Worm (Caenorhabditis elegans) whole organism, L1 larva: ENCODE measurements around the gene irld-50.

ENCODE experiments used
- C34B4.2 ChIP-seq: sonication (generic microtip); optimal IDR thresholded peaks from 2 replicates; lab custom pipeline; 2017; ENCODE audit warnings: mild to moderate bottlenecking, missing genetic modification characterization, missing compliant biosample characterization
- F16B12.6 ChIP-seq: fragments of 150-350 bp; optimal IDR thresholded peaks from 2 replicates; lab custom pipeline; 2014; ENCODE audit warnings: missing biosample characterization, missing genetic modification characterization
- Y116A8C.19 ChIP-seq: sonication (generic microtip); optimal IDR thresholded peaks from 2 replicates; lab custom pipeline; 2016; ENCODE audit warnings: missing compliant biosample characterization, missing genetic modification characterization, borderline replicate concordance
- ceh-82 ChIP-seq, 3 experiments: fragments of 150-350 bp in 1 of 3; sonication (generic microtip) in 2 of 3; optimal IDR thresholded peaks; 2 replicates each; lab custom pipeline; 2014 to 2017; ENCODE audit warnings: missing biosample characterization in 3 of 3, missing genetic modification characterization in 3 of 3
- ceh-88 ChIP-seq: fragments of 200-800 bp; sonication (Bioruptor generic); IDR thresholded peaks from 2 replicates; pipeline ENCODE4 v1.3.6; 2022; ENCODE audit warnings: missing genetic modification characterization, missing compliant biosample characterization
- ces-1 ChIP-seq: fragments of 150-350 bp; optimal IDR thresholded peaks from 2 replicates; lab custom pipeline; 2014; ENCODE audit warnings: missing biosample characterization, missing genetic modification reagents, missing genetic modification characterization
- efl-3 ChIP-seq: fragments of 200-800 bp; sonication (Bioruptor generic); optimal IDR thresholded peaks from 2 replicates; lab custom pipeline; 2018; ENCODE audit warnings: mild to moderate bottlenecking, missing genetic modification characterization, missing compliant biosample characterization
- elt-3 ChIP-seq, 6 experiments: fragments of 150-350 bp in 1 of 6; sonication (generic microtip); optimal IDR thresholded peaks; 2 replicates each; lab custom pipeline; 2017 to 2018; ENCODE audit warnings: missing biosample characterization in 6 of 6, missing genetic modification characterization in 6 of 6, inconsistent platforms in 1 of 6
- ets-5 ChIP-seq: fragments of 200-800 bp; sonication (Bioruptor generic); IDR thresholded peaks from 2 replicates; pipeline ENCODE4 v1.3.6; 2022; ENCODE audit warnings: missing genetic modification characterization, missing compliant biosample characterization
- fkh-10 ChIP-seq: sonication (generic microtip); optimal IDR thresholded peaks from 2 replicates; lab custom pipeline; 2017; ENCODE audit warnings: missing biosample characterization, missing genetic modification reagents, missing genetic modification characterization
- fkh-4 ChIP-seq: sonication (generic microtip); optimal IDR thresholded peaks from 2 replicates; lab custom pipeline; 2016; ENCODE audit warnings: missing compliant biosample characterization, missing genetic modification characterization, borderline replicate concordance
- fkh-8 ChIP-seq: sonication (generic microtip); optimal IDR thresholded peaks from 2 replicates; lab custom pipeline; 2016; ENCODE audit warnings: mild to moderate bottlenecking, missing genetic modification characterization, missing compliant biosample characterization
- fos-1 ChIP-seq: fragments of 150-350 bp; optimal IDR thresholded peaks from 2 replicates; lab custom pipeline; 2014; ENCODE audit warnings: missing biosample characterization, missing genetic modification characterization
- hlh-17 ChIP-seq: fragments of 200-800 bp; sonication (Bioruptor generic); optimal IDR thresholded peaks from 2 replicates; lab custom pipeline; 2018; ENCODE audit warnings: missing genetic modification characterization, mild to moderate bottlenecking, missing compliant biosample characterization, moderate library complexity, borderline replicate concordance
- hlh-4 ChIP-seq: sonication (generic microtip); optimal IDR thresholded peaks from 2 replicates; lab custom pipeline; 2016; ENCODE audit warnings: mild to moderate bottlenecking, missing genetic modification characterization, missing compliant biosample characterization
- lin-13 ChIP-seq: fragments of 150-350 bp; optimal IDR thresholded peaks from 2 replicates; lab custom pipeline; 2014; ENCODE audit warnings: missing biosample characterization, missing genetic modification reagents, missing genetic modification characterization
- lin-35 ChIP-seq, 2 experiments: fragments of 150-350 bp; optimal IDR thresholded peaks; 2 replicates each; lab custom pipeline; 2014; ENCODE audit warnings: missing biosample characterization in 2 of 2, missing genetic modification characterization in 2 of 2, missing genetic modification reagents in 2 of 2
- lsy-2 ChIP-seq, 2 experiments: fragments of 150-350 bp; optimal IDR thresholded peaks; 2 replicates each; lab custom pipeline; 2014; ENCODE audit warnings: missing biosample characterization in 2 of 2, missing genetic modification characterization in 2 of 2
- mab-9 ChIP-seq: fragments of 200-800 bp; sonication (Bioruptor generic); IDR thresholded peaks from 2 replicates; pipeline ENCODE4 v1.3.6; 2022; ENCODE audit warnings: missing genetic modification reagents, missing genetic modification characterization, missing compliant biosample characterization
- mdl-1 ChIP-seq, 2 experiments: fragments of 150-350 bp; optimal IDR thresholded peaks; 2 replicates each; lab custom pipeline; 2014 to 2017; ENCODE audit warnings: missing biosample characterization in 2 of 2, missing genetic modification characterization in 2 of 2, inconsistent platforms in 1 of 2
- nhr-11 ChIP-seq: fragments of 150-350 bp; optimal IDR thresholded peaks from 2 replicates; lab custom pipeline; 2014; ENCODE audit warnings: missing biosample characterization, missing genetic modification characterization
- nhr-12 ChIP-seq: sonication (generic microtip); optimal IDR thresholded peaks from 2 replicates; lab custom pipeline; 2017; ENCODE audit warnings: missing biosample characterization, missing genetic modification characterization
- nhr-20 ChIP-seq: sonication (generic microtip); optimal IDR thresholded peaks from 2 replicates; lab custom pipeline; 2016; ENCODE audit warnings: mild to moderate bottlenecking, missing genetic modification characterization, missing compliant biosample characterization
- nhr-237 ChIP-seq: fragments of 150-350 bp; optimal IDR thresholded peaks from 2 replicates; lab custom pipeline; 2014; ENCODE audit warnings: missing biosample characterization, missing genetic modification characterization
- nhr-76 ChIP-seq: sonication (generic microtip); optimal IDR thresholded peaks from 2 replicates; lab custom pipeline; 2017; ENCODE audit warnings: missing biosample characterization, missing genetic modification characterization
- nhr-77 ChIP-seq: fragments of 150-350 bp; optimal IDR thresholded peaks from 2 replicates; lab custom pipeline; 2014; ENCODE audit warnings: missing biosample characterization, missing genetic modification characterization
- nhr-84 ChIP-seq: sonication (generic microtip); optimal IDR thresholded peaks from 2 replicates; lab custom pipeline; 2017; ENCODE audit warnings: missing biosample characterization, missing genetic modification characterization
- nhr-90 ChIP-seq: sonication (generic microtip); optimal IDR thresholded peaks from 2 replicates; lab custom pipeline; 2016; ENCODE audit warnings: mild to moderate bottlenecking, missing genetic modification characterization, missing compliant biosample characterization; ENCODE audit not compliant: poor library complexity
- pax-3 ChIP-seq: fragments of 200-800 bp; sonication (Bioruptor generic); optimal IDR thresholded peaks from 2 replicates; lab custom pipeline; 2018; ENCODE audit warnings: mild to moderate bottlenecking, missing genetic modification characterization, moderate library complexity, missing compliant biosample characterization
- rnt-1 ChIP-seq: sonication (generic microtip); optimal IDR thresholded peaks from 2 replicates; lab custom pipeline; 2016; ENCODE audit warnings: mild to moderate bottlenecking, missing genetic modification characterization, moderate library complexity, missing compliant biosample characterization
- snpc-4 ChIP-seq: fragments of 150-350 bp; optimal IDR thresholded peaks from 2 replicates; lab custom pipeline; 2014; ENCODE audit warnings: missing biosample characterization, missing genetic modification characterization
- sox-4 ChIP-seq: sonication (generic microtip); optimal IDR thresholded peaks from 2 replicates; lab custom pipeline; 2016; ENCODE audit warnings: missing genetic modification characterization, missing compliant biosample characterization
- sptf-1 ChIP-seq: fragments of 150-350 bp; optimal IDR thresholded peaks from 2 replicates; lab custom pipeline; 2014; ENCODE audit warnings: missing biosample characterization, missing genetic modification characterization
- swsn-7 ChIP-seq: sonication (generic microtip); optimal IDR thresholded peaks from 2 replicates; lab custom pipeline; 2016; ENCODE audit warnings: missing genetic modification characterization, missing compliant biosample characterization
- tbx-2 ChIP-seq: sonication (generic microtip); optimal IDR thresholded peaks from 2 replicates; lab custom pipeline; 2016; ENCODE audit warnings: missing genetic modification characterization, missing compliant biosample characterization
- unc-130 ChIP-seq: fragments of 150-350 bp; optimal IDR thresholded peaks from 2 replicates; lab custom pipeline; 2017; ENCODE audit warnings: missing biosample characterization, missing genetic modification characterization, inconsistent platforms
- unc-86 ChIP-seq: sonication (generic microtip); optimal IDR thresholded peaks from 2 replicates; lab custom pipeline; 2016; ENCODE audit warnings: missing genetic modification characterization, missing compliant biosample characterization
- xbp-1 ChIP-seq: sonication (generic microtip); optimal IDR thresholded peaks from 2 replicates; lab custom pipeline; 2016; ENCODE audit warnings: missing genetic modification characterization, missing compliant biosample characterization
- zag-1 ChIP-seq: fragments of 150-350 bp; optimal IDR thresholded peaks from 2 replicates; lab custom pipeline; 2014; ENCODE audit warnings: missing biosample characterization, missing genetic modification characterization
- ztf-11 ChIP-seq, 2 experiments: sonication (generic microtip); optimal IDR thresholded peaks; 2 replicates each; lab custom pipeline; 2016 to 2017; ENCODE audit warnings: missing genetic modification characterization in 2 of 2, missing biosample characterization in 1 of 2, missing compliant biosample characterization in 1 of 2

The irld-50 gene

ce11 chrII:2920817-2921458 is 22.9 kb downstream of the irld-50 start (continued):
- TF ChIP-seq lin-35 (GFP tag; optimal IDR thresholded peaks at IDR 0.05; lab: Kevin White, UChicago) (peak; percentile 60 to 68), xbp-1 (peak; percentile 51), nhr-77 (tag; lab: Kevin White, UChicago) (no peak), C34B4.2 (tag; lab: Kevin White, UChicago) (no peak), unc-86 (peak; percentile 34), swsn-7 (tag; lab: Kevin White, UChicago) (peak; percentile 67), lin-13 (GFP tag; lab: Kevin White, UChicago) (peak; percentile 4), fkh-10 (GFP tag; lab: Kevin White, UChicago) (no peak), zag-1 (tag; lab: Kevin White, UChicago) (no peak), fos-1 (no peak), snpc-4 (tag; lab: Kevin White, UChicago) (peak; percentile 36), fkh-8 (peak; percentile 79), rnt-1 (tag; lab: Kevin White, UChicago) (no peak), ces-1 (no peak), nhr-11 (tag; lab: Kevin White, UChicago) (peak; percentile 24), lsy-2 (tag; optimal IDR thresholded peaks at IDR 0.05; lab: Kevin White, UChicago) (peak; percentile 45 to 62), sox-4 (no peak), sptf-1 (tag; lab: Kevin White, UChicago) (no peak), hlh-4 (no peak), elt-3 (tag; optimal IDR thresholded peaks at IDR 0.05; lab: Kevin White, UChicago) (no peak), ceh-88 (GFP tag; lab: Robert Waterston, UW) (no peak), ztf-11 (tag; optimal IDR thresholded peaks at IDR 0.05; lab: Kevin White, UChicago) (no peak), nhr-76 (no peak), hlh-17 (GFP tag; lab: Kevin White, UChicago) (no peak), F16B12.6 (tag; lab: Kevin White, UChicago) (no peak), nhr-20 (tag; lab: Kevin White, UChicago) (no peak), ceh-82 (tag; optimal IDR thresholded peaks at IDR 0.05; lab: Kevin White, UChicago) (peak in 2 of 3 experiments; percentile 35 to 55), mab-9 (GFP tag; lab: Robert Waterston, UW) (no peak), nhr-12 (tag; lab: Kevin White, UChicago) (no peak), pax-3 (tag; lab: Kevin White, UChicago) (peak; percentile 54), mdl-1 (tag; optimal IDR thresholded peaks at IDR 0.05; lab: Kevin White, UChicago) (peak; percentile 39 to 86), ets-5 (no peak), nhr-237 (tag; lab: Kevin White, UChicago) (no peak)
- TF ChIP-seq, all 84 proteins: peak for 28

- TF ChIP-seq fkh-4 (tag; lab: Kevin White, UChicago), result no peak
- TF ChIP-seq efl-3 (GFP tag; lab: Kevin White, UChicago), result no peak
- TF ChIP-seq tbx-2 (tag; lab: Kevin White, UChicago), result no peak
- no peak for TF ChIP-seq hlh-4
- TF ChIP-seq Y116A8C.19 (tag; lab: Kevin White, UChicago), result no peak
- no peak for TF ChIP-seq nhr-84 (tag; lab: Kevin White, UChicago)
- no peak for TF ChIP-seq unc-130 (tag; lab: Kevin White, UChicago)
- TF ChIP-seq mab-9 (GFP tag; lab: Robert Waterston, UW), result no peak
- no peak for TF ChIP-seq nhr-90 (tag; lab: Kevin White, UChicago)
Measured at ce11 chrII:2920234-2920633, 23.6 kb downstream of the irld-50 start.
